Fruit fly (Drosophila melanogaster) Kc167 (cell line): Measurements from ENCODE around the gene CG2258.

Source experiments
- Myc ChIP-seq: fragments of >200 bp; optimal IDR thresholded peaks from 2 replicates; lab custom pipeline; 2017; ENCODE audit warnings: missing external identifiers
- Sin3A ChIP-seq: fragments of >200 bp; optimal IDR thresholded peaks from 2 replicates; lab custom pipeline; 2018; ENCODE audit warnings: missing external identifiers
- h ChIP-seq: fragments of >200 bp; optimal IDR thresholded peaks from 3 replicates; lab custom pipeline; 2018; ENCODE audit warnings: missing external identifiers
- insv ChIP-seq: fragments of >200 bp; optimal IDR thresholded peaks from 3 replicates; lab custom pipeline; 2018; ENCODE audit warnings: missing external identifiers
- psq ChIP-seq: fragments of >200 bp; optimal IDR thresholded peaks from 2 replicates; lab custom pipeline; 2017; ENCODE audit warnings: missing external identifiers
- ttk ChIP-seq: sonication (Bioruptor generic); optimal IDR thresholded peaks from 2 replicates; lab custom pipeline; 2017; ENCODE audit warnings: missing external identifiers

Gene CG2258

DNA sequence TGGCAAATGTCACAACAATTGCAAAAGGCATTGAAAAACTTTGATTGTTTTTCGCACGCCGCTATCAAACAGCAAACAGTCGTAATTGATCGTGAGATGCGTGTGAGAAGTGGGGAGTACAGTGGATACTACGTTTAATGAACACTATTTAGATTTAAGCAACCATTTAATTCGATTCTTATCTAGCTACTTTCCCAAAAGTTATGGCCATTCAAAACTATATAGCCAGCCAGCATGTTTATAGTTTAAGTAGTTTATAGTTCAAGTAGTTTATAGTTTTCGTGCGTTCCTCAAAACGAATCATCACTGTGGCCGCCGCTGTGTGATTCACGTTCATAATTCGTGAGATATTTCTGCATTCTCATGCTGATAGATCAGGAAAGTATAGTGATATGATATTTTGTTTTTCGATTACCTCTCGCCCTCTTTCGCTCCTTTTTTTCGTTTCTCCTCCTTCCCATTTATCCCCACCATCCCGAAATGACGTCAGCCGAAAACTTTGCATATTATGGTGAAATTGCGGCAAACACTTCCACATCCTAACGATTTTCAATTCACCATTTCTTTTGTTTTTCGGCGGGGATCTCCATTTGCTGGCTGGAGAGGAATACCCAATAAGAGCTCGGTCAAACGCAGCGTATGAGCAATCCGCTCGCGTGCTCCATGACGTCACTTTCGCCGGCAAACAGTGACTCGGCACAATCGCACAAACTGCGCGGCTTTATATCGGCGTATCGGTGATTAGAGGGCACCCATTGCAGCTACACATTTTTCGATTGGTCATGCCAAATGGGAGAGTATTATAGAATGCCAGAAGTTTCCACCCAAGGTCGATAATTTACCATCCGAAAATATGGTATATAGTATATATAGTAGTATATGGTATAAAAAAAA is 11.7 kb upstream of the CG2258 start:
- no peak for TF ChIP-seq h (lab: Kevin White, UChicago)
- TF ChIP-seq Sin3A = no peak
- TF ChIP-seq ttk = no peak
- TF ChIP-seq Myc = no peak
- no peak for TF ChIP-seq psq (lab: Kevin White, UChicago)
- no peak for TF ChIP-seq insv (lab: Kevin White, UChicago)

DNA sequence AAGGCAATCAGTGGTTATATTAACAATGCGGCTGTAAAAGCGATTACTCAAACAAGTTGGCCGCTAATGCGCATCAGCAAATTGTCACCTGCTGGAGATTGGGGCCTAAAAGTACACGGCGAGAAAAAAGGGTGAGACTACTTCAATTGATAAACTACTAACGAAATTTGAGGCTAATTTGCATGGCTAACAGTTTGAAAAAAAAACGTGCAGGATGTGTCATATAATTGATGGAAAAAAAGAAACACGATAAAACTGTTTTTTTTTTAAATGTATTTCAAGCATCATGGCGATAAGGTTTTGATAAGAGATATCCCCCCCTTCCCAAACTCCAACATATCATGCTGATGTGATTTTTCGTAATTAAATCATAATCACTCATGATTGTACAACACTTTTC is 10.8 kb upstream of the CG2258 start:
- TF ChIP-seq Myc (no peak), Sin3A (no peak), ttk (no peak), psq (lab: Kevin White, UChicago) (no peak), h (lab: Kevin White, UChicago) (no peak), insv (lab: Kevin White, UChicago) (no peak)

DNA sequence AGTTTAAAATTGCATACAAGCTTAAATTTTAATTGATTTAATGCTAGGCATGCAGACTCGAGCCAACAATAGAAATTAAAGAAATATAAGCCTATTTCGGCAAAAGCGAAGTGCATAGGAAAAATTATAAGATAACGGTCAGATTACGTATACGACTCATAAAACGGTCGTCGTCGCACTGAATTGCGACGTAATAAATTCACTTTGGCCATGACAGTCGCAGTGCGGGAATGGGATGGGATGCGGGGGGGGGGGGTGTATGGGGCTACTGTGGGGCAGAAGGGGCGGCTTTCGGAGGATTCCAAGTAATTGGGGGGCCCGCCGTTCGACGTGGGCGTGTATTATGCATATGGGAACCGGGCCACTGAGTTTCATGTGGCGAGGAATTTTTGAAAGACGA is 9.1 kb upstream of the CG2258 start:
- no peak for TF ChIP-seq psq (lab: Kevin White, UChicago)
- TF ChIP-seq ttk = no peak
- no peak for TF ChIP-seq h (lab: Kevin White, UChicago)
- TF ChIP-seq Myc = no peak

DNA sequence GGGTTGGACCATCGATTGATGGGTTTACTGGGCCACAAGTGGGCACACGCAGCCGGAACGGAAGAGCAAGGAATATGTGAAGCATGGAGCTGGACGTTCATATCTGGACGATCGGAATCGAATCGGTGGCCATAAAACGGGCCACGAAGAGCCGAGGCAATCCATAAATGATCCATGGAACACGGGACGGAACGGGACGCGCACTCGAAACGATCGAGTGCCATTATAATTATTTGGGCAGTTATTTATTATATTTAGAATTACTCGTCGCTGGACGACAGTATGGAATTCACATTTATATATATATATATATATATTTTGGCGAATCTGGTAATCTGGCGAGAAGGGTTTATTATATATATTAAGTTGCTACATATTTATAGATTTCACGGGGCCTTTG is 6.0 kb upstream of the CG2258 start:
- no peak for TF ChIP-seq h (lab: Kevin White, UChicago)
- TF ChIP-seq Myc = no peak
- no peak for TF ChIP-seq Sin3A
- no peak for TF ChIP-seq insv (lab: Kevin White, UChicago)
- TF ChIP-seq psq (lab: Kevin White, UChicago) = no peak
- no peak for TF ChIP-seq ttk

DNA sequence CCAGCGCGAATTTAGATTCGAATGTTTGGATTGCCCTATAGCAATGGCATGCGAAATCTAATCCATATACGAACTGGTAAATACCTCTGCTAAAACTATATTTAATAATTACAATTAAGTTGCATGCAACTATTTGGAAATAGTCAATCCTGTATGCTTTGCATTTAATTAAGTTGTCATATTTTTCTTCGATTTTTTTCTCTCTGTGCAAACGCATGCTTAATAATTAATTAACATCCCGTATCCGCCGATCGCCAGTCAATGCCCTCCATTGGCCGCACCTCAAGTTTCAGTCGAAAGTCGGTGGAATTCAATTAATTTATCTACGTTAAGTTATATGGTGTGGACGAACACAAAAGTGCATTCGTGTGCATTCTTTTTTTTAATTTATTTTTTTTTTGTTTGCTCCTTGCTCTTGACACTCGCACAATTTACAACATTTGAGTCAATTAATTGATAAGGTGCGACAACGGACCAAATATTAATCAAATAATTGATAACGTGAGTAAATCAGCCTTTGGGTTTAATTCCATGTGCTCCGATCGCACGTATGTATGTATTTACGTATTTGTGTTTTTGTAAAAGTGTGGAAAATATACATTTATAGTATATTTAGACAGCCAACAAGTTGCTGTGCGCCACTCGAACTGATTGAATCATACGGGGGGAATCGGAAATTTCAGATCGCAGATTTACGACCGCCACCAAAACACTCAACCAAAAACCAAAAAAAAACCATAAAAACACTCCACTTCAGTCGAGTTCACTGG is 4.6 kb upstream of the CG2258 start:
- TF ChIP-seq ttk (no peak), insv (lab: Kevin White, UChicago) (no peak)

DNA sequence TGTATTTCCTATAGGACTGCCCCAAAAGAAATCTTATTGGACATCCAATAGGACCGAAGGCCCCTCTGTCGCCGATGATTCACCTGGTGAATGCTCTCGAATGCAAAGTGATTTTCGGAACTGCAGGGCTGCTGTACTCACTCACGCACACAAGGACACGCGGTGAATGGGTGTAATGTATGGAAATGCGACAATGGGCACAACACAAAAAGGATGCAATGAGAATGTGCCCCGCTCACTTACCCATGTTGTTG is 1.1 kb downstream of the CG2258 start:
- TF ChIP-seq h (lab: Kevin White, UChicago) = no peak
- TF ChIP-seq ttk = no peak
- no peak for TF ChIP-seq Sin3A
- no peak for TF ChIP-seq insv (lab: Kevin White, UChicago)
- TF ChIP-seq Myc = no peak
- TF ChIP-seq psq (lab: Kevin White, UChicago) = no peak

DNA sequence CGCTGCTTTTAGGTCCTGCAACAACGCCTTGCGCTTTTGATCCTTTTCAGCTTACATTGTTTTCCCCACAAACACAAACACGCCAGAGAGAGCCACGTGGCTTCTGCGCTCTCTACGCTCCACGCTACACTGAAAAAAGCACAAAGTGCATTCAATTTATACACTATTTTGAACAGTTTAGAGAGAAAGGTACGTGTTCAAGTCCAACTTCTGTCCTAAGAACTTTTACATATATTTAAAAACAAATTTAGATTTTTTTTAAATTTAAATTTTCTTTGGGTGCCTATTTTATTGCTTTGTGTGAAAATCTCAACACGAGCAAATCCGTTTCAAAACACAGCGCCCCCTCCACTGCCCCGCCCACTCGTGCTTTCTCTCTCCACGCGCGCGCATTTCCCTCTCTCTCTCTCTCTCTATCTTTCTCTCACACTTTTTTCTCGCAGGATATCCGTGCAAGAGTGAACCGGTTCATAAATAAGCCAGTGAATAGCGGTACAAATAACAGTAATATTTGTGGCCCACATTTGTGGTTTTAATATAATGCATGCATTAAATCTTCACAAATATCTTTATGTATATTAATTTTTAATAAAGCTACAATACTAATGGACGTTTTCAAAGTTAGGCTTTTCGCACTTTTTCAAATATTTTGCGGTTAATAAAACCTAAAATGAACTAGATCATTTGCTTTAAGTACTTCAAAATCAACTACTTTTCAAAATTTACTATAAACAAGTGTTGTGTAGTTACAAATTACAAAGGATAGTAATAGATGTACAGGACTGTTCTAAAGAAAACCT is 1.7 kb downstream of the CG2258 start:
- TF ChIP-seq psq (lab: Kevin White, UChicago) = no peak
- no peak for TF ChIP-seq Myc
- no peak for TF ChIP-seq Sin3A
- TF ChIP-seq insv (lab: Kevin White, UChicago) = no peak
- TF ChIP-seq ttk = no peak
- no peak for TF ChIP-seq h (lab: Kevin White, UChicago)

DNA sequence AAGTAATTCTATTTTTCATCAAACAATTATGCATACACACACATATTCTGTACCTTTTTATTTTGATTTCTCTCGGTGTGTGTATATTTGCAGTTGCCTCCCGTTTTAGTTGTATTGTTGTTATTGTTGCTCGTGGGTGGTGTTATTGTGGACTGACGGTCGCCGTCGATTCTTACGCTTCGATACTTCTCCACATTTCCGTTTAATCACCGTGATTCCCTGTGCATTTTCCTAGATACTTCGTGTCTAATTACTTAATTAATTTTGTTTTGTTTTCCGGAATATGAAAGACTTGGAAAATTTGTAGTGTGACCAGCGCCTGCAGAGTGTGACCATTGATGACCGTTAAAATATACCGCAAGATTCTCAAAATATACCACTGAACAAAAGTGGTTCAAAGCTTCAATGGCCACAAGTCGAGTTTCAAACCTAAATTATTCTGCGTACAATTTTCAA is 8.1 kb downstream of the CG2258 start, which contains the start of gene UbcE2H:
Gene UbcE2H (minus strand): TSS at position 343 of the 456 bp plus-strand sequence.
- TF ChIP-seq ttk (no peak), h (lab: Kevin White, UChicago) (no peak), Sin3A (no peak), Myc (no peak), insv (lab: Kevin White, UChicago) (no peak), psq (lab: Kevin White, UChicago) (no peak)

DNA sequence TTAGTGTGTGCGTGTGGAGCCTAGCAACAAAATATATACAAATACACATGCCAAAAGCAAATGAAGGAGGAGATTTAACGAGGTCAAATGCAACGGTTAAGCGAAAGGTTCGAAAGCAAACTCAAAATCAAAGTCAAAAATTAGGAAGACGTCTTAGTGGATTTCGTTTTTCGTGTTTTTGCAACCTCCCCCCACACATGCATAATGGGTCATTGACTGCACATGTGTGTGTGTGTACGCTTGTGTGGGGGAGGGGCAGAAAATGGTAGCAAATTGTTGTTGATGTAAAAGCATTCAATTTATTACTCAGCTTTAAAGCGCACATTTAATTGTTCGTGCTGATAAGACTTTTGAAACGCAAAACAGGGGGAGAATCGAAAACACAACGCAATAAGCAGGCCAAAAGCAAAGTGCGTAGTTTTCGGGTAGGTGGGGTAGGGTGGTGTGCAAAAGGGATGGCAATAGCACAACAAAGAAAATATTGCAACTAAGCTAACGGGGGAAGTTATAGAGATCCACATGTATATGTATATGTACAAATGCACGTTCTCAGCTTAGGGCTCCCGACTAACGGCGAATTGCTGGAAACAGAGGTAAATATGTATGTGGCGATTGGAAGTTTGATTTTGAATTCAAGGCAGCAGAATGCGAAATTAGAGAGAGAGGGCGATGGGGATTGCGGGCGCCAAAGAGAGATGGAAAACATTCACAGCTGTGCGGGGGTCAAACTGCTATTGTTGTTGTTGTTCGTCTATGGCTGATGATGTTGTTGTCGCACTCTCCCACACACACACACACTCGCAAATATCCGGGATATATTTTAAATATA is 8.8 kb downstream of the CG2258 start:
- TF ChIP-seq h (lab: Kevin White, UChicago) (no peak), Myc (no peak), Sin3A (no peak), ttk (no peak)

DNA sequence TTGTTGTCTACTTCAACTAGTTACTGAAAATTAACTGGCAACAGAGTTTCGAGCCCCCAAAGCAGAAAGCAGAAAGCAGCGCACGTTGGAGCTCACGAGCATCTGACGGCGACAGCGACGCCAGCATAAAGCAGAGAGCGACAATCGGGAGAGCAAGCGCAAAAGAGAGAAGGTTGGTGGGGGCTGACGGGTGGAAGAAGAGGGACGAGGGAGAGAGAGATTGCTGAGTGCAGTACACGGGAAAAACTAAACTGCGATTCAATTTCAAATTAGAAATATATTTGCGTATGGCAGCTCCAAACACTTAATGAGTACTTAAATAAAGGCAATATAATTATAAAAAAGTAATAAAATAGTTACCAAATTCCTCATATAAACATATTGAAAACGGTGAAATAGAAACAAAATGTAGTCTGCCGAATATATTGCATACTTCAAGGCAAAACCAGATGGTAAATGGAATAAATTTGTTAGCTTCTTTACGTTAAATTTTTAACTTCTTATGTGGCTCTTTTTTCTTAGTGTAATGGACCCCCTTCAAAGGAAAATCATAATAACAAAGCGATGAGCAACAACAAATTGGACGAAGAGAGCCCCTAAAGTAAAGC is 9.7 kb downstream of the CG2258 start:
- no peak for TF ChIP-seq insv (lab: Kevin White, UChicago)
- TF ChIP-seq ttk = no peak
- no peak for TF ChIP-seq psq (lab: Kevin White, UChicago)
- TF ChIP-seq Myc = no peak
- TF ChIP-seq Sin3A = no peak
- TF ChIP-seq h (lab: Kevin White, UChicago) = no peak

DNA sequence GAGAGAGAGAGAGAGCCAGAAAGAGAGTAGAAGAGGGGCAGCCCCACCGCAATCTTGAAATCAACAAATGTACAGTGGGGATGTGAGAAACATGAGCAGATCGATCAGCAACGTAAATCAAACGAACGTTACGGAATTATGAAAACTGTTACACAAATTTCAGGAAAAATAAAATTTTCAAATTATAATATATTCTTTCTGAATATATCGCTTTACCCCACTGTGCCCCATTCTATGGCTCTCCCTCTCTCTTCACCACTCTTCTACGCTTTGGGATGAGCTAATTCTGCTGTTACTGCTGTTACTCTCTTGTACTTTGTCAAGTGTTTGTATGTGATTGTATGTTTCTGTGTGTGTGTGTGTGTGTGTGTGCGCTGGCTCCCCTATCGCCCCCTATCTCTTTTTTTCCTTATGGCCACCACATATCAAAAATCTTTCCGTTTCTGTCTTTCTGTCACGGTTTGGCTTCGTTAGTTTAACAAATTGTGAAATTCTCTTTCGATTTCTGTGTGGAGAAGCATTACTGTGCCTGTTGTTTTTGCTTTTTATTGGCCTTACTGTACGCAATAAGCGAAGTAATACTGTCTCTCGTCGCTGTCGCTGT is 10.8 kb downstream of the CG2258 start:
- no peak for TF ChIP-seq insv (lab: Kevin White, UChicago)
